Worm (Caenorhabditis elegans): ENCODE measurements around the gene Y75B7B.2.

DNA sequence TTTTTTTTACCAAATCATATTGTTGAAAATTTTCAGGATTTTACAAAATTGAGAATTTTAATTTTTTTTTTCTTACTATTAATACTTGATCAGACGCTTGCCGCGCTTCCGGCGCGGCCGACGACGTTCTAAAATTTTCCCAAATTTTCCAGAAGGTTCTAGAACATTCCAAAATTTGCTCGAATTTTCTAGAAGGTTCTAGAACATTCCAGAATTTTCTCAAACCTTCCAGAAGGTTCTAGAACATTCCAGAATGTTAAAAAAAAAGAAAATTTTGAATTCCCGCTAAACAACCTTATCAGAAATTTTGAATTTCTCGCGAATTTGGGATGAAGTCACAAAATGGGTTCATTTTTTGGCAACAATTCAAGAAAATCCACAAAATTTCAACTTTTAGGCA is 49.6 kb downstream of the Y75B7B.2 start:
- TF ChIP-seq ama-1 (optimal IDR thresholded peaks at IDR 0.05) (no peak), ceh-36 (tag; optimal IDR thresholded peaks at IDR 0.05) (no peak), hnd-1 (tag; optimal IDR thresholded peaks at IDR 0.05) (no peak), ets-7 (tag; optimal IDR thresholded peaks at IDR 0.05) (no peak)
